Worm (Caenorhabditis elegans): ENCODE measurements around the gene mrps-25.

Gene mrps-25

DNA sequence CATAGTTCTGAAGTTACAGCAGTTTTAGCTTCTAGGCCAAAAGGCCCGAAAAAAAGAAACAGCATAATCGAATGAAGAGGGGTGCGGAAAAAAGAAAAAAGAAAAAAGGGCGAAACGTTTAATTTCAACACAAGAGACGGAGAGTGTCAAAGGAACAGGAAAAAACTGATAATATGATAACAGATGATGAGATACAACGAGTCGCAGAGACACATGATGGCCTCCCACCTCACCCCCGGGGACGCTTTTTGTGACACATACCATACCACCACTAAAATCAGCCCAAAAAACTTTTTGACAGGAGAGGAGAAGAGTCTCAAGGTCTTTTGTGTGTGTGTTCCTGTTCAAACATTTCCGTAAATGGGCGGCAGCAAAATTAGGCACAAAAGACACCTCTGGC lies 21.6 kb upstream of the mrps-25 start:
- peak; percentile 89 for TF ChIP-seq nhr-80 (tag; optimal IDR thresholded peaks at IDR 0.05)
- no peak for TF ChIP-seq egrh-3 (GFP tag; IDR thresholded peaks at IDR 0.05)

DNA sequence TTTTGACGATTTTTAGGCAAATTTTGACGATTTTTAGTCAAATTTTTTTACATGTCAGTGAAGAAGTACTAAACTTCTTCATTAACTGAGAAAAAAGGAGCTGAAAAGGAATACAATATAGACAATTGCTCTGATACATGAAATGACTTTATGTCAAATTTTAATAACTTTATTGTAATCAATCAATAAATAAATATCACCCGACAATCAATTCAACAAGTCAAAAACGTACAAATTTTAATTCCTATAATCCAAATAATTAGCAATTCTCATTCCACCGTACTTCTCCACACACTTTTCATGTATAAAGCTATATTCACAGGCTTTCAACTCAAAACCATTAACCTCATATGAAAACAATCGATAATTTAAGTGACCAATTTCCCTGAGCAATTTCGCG lies 18.2 kb upstream of the mrps-25 start:
- no peak for TF ChIP-seq dpff-1 (tag; optimal IDR thresholded peaks at IDR 0.05)

DNA sequence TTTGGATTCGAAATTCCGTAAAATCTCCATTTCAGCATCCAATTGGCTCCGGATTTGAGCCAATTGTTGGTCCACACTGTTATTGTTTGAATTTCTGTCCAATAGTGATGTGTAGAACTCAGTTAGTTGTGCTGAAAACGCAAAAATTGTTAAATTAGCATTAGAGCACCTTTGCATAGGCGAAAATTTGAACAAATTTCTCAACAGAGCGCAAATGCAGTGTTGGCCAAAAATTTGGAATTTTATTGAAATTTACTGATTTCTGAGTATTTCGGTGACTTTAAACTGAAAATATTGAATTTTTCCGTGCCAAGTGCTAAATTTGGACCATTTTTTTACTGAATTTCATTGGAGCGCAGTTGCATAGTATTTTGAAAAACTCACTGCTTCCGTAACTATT lies 16.2 kb upstream of the mrps-25 start:
- TF ChIP-seq him-1 (tag; optimal IDR thresholded peaks at IDR 0.05) (no peak), mcd-1 (GFP tag; IDR thresholded peaks at IDR 0.05) (peak; percentile 67)

DNA sequence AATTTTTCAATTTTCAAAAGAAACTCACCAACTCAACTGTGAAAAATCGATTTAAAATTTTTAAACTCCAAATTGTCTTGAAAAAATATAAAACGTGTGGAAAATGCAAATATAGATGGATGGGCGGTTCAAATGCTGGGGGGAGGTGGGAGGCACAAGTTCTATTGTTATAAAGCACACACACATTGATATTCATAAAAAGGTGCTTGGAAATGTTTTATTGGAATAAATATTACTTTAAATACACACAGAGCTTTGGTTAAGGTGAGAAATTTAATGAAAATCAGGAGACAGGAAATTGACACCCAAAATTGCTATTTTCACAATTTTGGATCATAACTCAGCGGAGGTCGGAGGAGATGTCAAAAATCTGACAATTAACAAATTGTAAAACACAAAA lies 12.4 kb upstream of the mrps-25 start, which contains the start of gene Y55F3AM.11:
Y55F3AM.11 (minus strand) TSS at position 101 of the 400 bp plus-strand sequence.
- TF ChIP-seq B0261.1 (tag; optimal IDR thresholded peaks at IDR 0.05): no peak
- no peak for TF ChIP-seq repo-1 (tag; optimal IDR thresholded peaks at IDR 0.05)
- TF ChIP-seq ceh-58 (GFP tag; IDR thresholded peaks at IDR 0.05): no peak
- no peak for TF ChIP-seq somi-1 (GFP tag; optimal IDR thresholded peaks at IDR 0.05)
- no peak for TF ChIP-seq let-607 (tag; optimal IDR thresholded peaks at IDR 0.05)
- no peak for TF ChIP-seq Y56A3A.18 (GFP tag; IDR thresholded peaks at IDR 0.05)
- no peak for TF ChIP-seq lsl-1 (GFP tag; optimal IDR thresholded peaks at IDR 0.05)
- no peak for TF ChIP-seq sptf-2 (GFP tag; optimal IDR thresholded peaks at IDR 0.05)
- TF ChIP-seq cebp-2 (GFP tag; IDR thresholded peaks at IDR 0.05): no peak
- TF ChIP-seq attf-6 (GFP tag; IDR thresholded peaks at IDR 0.05): no peak
- no peak for TF ChIP-seq zfh-2 (GFP tag; conservative IDR thresholded peaks at IDR 0.05)
- no peak for TF ChIP-seq pha-4 (tag; optimal IDR thresholded peaks at IDR 0.05)
- no peak for TF ChIP-seq ztf-18 (tag; optimal IDR thresholded peaks at IDR 0.05)

DNA sequence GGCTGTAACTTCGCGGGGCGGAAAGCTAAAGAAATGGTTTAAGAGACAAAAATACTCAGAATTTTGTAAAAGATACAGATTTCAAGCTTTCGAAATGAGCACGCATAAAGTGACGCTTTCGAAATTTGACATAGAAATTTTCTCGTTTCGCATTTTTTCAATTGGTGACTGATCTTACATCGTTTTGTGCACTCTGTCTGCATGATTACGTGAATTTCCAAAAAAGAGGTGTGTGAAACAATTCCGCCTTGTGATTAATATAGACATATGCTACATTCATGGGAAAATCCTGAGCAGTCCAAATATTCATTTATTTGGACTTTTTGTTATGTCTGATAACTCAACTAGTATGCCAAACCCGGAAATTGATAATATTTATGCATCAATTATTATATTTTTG lies 11.0 kb upstream of the mrps-25 start, which contains the start of gene srx-12:
srx-12 (plus strand) TSS at position 301 of the 400 bp plus-strand sequence.
- TF ChIP-seq rpc-1 (optimal IDR thresholded peaks at IDR 0.05) (no peak), rpc-1 (tag; optimal IDR thresholded peaks at IDR 0.05) (no peak), repo-1 (tag; optimal IDR thresholded peaks at IDR 0.05) (no peak), madf-3 (GFP tag; IDR thresholded peaks at IDR 0.05) (no peak), mes-4 (tag; optimal IDR thresholded peaks at IDR 0.05) (no peak), B0035.1 (tag; optimal IDR thresholded peaks at IDR 0.05) (no peak), ama-1 (optimal IDR thresholded peaks at IDR 0.05) (no peak), ama-1 (GFP tag; optimal IDR thresholded peaks at IDR 0.05) (no peak), nfya-1 (tag; optimal IDR thresholded peaks at IDR 0.05; ENCODE audit: borderline replicate concordance, insufficient read depth) (no peak)

DNA sequence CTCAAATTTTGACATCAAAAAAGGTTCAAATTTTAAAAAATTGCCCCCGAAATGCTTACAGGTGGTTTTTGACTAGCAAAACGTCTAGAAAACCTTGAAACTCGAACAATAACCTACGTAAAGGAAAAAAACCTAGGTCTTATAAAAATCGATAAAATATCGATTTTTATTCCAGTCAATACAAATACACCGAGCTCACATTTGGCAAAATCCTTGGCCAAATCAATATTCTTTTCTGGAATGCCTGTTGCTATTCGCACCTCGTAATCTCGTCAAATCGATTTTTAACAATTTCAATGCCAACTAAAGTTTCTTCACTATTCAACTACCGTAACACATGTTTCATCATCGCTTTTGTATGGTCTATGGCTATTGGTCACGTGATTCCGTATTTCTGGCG lies 9.7 kb upstream of the mrps-25 start:
- no peak for TF ChIP-seq atf-7 (tag; optimal IDR thresholded peaks at IDR 0.05)
- TF ChIP-seq ceh-27 (GFP tag; optimal IDR thresholded peaks at IDR 0.05): no peak
- TF ChIP-seq sdz-38 (tag; optimal IDR thresholded peaks at IDR 0.05): no peak
- no peak for TF ChIP-seq pha-4 (tag; optimal IDR thresholded peaks at IDR 0.05)
- TF ChIP-seq F57C9.4 (tag; optimal IDR thresholded peaks at IDR 0.05): no peak
- no peak for TF ChIP-seq attf-6 (GFP tag; IDR thresholded peaks at IDR 0.05)
- no peak for TF ChIP-seq attf-5 (GFP tag; optimal IDR thresholded peaks at IDR 0.05)
- TF ChIP-seq ccch-3 (GFP tag; optimal IDR thresholded peaks at IDR 0.05): no peak
- TF ChIP-seq ztf-26 (tag; optimal IDR thresholded peaks at IDR 0.05): no peak
- no peak for TF ChIP-seq lin-40 (tag; optimal IDR thresholded peaks at IDR 0.05)
- TF ChIP-seq nfya-1 (tag; optimal IDR thresholded peaks at IDR 0.05; ENCODE audit: borderline replicate concordance, insufficient read depth): no peak
- TF ChIP-seq rpc-1 (optimal IDR thresholded peaks at IDR 0.05): no peak
- TF ChIP-seq rpc-1 (tag; optimal IDR thresholded peaks at IDR 0.05): no peak
- TF ChIP-seq C17E4.6 (GFP tag; IDR thresholded peaks at IDR 0.05): no peak
- no peak for TF ChIP-seq hsf-1 (GFP tag; IDR thresholded peaks at IDR 0.05)
- TF ChIP-seq B0035.1 (tag; optimal IDR thresholded peaks at IDR 0.05): no peak
- TF ChIP-seq snpc-1.1 (tag; optimal IDR thresholded peaks at IDR 0.05; ENCODE audit: insufficient read depth): no peak
- TF ChIP-seq T26A5.8 (tag; optimal IDR thresholded peaks at IDR 0.05): no peak
- no peak for TF ChIP-seq zim-3 (tag; optimal IDR thresholded peaks at IDR 0.05)
- TF ChIP-seq lsy-27 (tag; optimal IDR thresholded peaks at IDR 0.05; ENCODE audit: borderline replicate concordance, insufficient read depth): no peak
- no peak for TF ChIP-seq K12H6.12 (tag; optimal IDR thresholded peaks at IDR 0.05)

Measured in whole organism, young adult.